Fruit fly (Drosophila melanogaster) whole organism, embryonic: ENCODE data around the gene CG1092.

Experiments
- Awh ChIP-seq: fragments of 200-800 bp; sonication (Bioruptor generic); IDR thresholded peaks from 2 replicates; pipeline ENCODE4, ENCODE4 v1.3.6; 2022; ENCODE audit warnings: missing biosample characterization, missing genetic modification characterization
- CG10274 ChIP-seq: fragments of 200-800 bp; sonication (Bioruptor generic); optimal IDR thresholded peaks from 3 replicates; lab custom pipeline; 2017; ENCODE audit warnings: missing biosample characterization, mild to moderate bottlenecking, missing genetic modification characterization
- CG10654 ChIP-seq: fragments of 200-800 bp; sonication (Bioruptor generic); optimal IDR thresholded peaks from 2 replicates; lab custom pipeline; 2016; ENCODE audit warnings: missing biosample characterization, missing genetic modification characterization
- CG11696 ChIP-seq: fragments of 200-800 bp; sonication (Bioruptor generic); IDR thresholded peaks from 2 replicates; pipeline ENCODE4 v1.3.6; 2022; ENCODE audit warnings: missing biosample characterization, missing genetic modification characterization
- CG12236 ChIP-seq: fragments of 200-800 bp; sonication (Bioruptor generic); optimal IDR thresholded peaks from 2 replicates; lab custom pipeline; 2016; ENCODE audit warnings: missing biosample characterization, missing genetic modification characterization
- CG16815 ChIP-seq: fragments of 200-800 bp; sonication (Bioruptor generic); optimal IDR thresholded peaks from 3 replicates; lab custom pipeline; 2017; ENCODE audit warnings: missing biosample characterization, mild to moderate bottlenecking, missing genetic modification characterization
- CG1792 ChIP-seq: fragments of 200-800 bp; sonication (Bioruptor generic); optimal IDR thresholded peaks from 2 replicates; lab custom pipeline; 2016; ENCODE audit warnings: missing biosample characterization, missing genetic modification characterization
- CG2712 ChIP-seq: fragments of 200-800 bp; optimal IDR thresholded peaks from 3 replicates; lab custom pipeline; 2019; ENCODE audit warnings: missing biosample characterization, mild to moderate bottlenecking, missing genetic modification characterization, moderate library complexity
- CG31388 ChIP-seq: fragments of 200-800 bp; sonication (Bioruptor generic); optimal IDR thresholded peaks from 2 replicates; lab custom pipeline; 2016; ENCODE audit warnings: missing biosample characterization, missing genetic modification characterization
- CG34422 ChIP-seq: fragments of 200-800 bp; sonication (Bioruptor generic); IDR thresholded peaks from 3 replicates; pipeline ENCODE4 v1.3.6; 2022; ENCODE audit warnings: missing biosample characterization, missing genetic modification characterization
- CG3726 ChIP-seq: fragments of 200-800 bp; sonication (Bioruptor generic); IDR thresholded peaks from 3 replicates; pipeline ENCODE4, ENCODE4 v1.3.6; 2022; ENCODE audit warnings: missing biosample characterization, missing genetic modification characterization
- CG3847 ChIP-seq: fragments of 200-800 bp; sonication (Bioruptor generic); IDR thresholded peaks from 2 replicates; pipeline ENCODE4 v1.3.6; 2022; ENCODE audit warnings: missing biosample characterization, missing genetic modification characterization
- CG4328 ChIP-seq: fragments of 200-800 bp; sonication (Bioruptor generic); optimal IDR thresholded peaks from 3 replicates; lab custom pipeline; 2017; ENCODE audit warnings: missing biosample characterization, missing genetic modification reagents, missing genetic modification characterization
- CG4424 ChIP-seq: fragments of 200-800 bp; sonication (Bioruptor generic); optimal IDR thresholded peaks from 3 replicates; lab custom pipeline; 2016; ENCODE audit warnings: missing biosample characterization, missing genetic modification characterization
- CG8290 ChIP-seq, 3 experiments: fragments of 200-800 bp; sonication (Bioruptor generic); optimal IDR thresholded peaks; 2 replicates each; lab custom pipeline; 2016 to 2019; ENCODE audit warnings: missing biosample characterization in 3 of 3, missing genetic modification characterization in 3 of 3, mild to moderate bottlenecking in 2 of 3, moderate library complexity in 1 of 3
- CG8388 ChIP-seq: fragments of 200-800 bp; sonication (Bioruptor generic); optimal IDR thresholded peaks from 2 replicates; lab custom pipeline; 2019; ENCODE audit warnings: missing biosample characterization, mild to moderate bottlenecking, missing genetic modification characterization, moderate library complexity
- Chrac-16 ChIP-seq: fragments of 200-800 bp; sonication (Bioruptor generic); optimal IDR thresholded peaks from 3 replicates; lab custom pipeline; 2016; ENCODE audit warnings: missing biosample characterization, missing genetic modification characterization
- D19A ChIP-seq: fragments of 200-800 bp; optimal IDR thresholded peaks from 3 replicates; lab custom pipeline; 2019; ENCODE audit warnings: missing biosample characterization, mild to moderate bottlenecking, missing genetic modification characterization, moderate library complexity
- D19B ChIP-seq: fragments of 200-800 bp; sonication (Bioruptor generic); optimal IDR thresholded peaks from 2 replicates; lab custom pipeline; 2017; ENCODE audit warnings: missing biosample characterization, mild to moderate bottlenecking, missing genetic modification characterization
- Deaf1 ChIP-seq: fragments of 200-800 bp; optimal IDR thresholded peaks from 3 replicates; lab custom pipeline; 2019; ENCODE audit warnings: missing biosample characterization, mild to moderate bottlenecking, missing genetic modification characterization, moderate library complexity
- Fer1 ChIP-seq: fragments of 200-800 bp; sonication (Bioruptor generic); optimal IDR thresholded peaks from 2 replicates; lab custom pipeline; 2017; ENCODE audit warnings: missing biosample characterization, mild to moderate bottlenecking, missing genetic modification characterization
- Gsc ChIP-seq: fragments of 200-800 bp; sonication (Bioruptor generic); IDR thresholded peaks from 2 replicates; pipeline ENCODE4 v1.3.6; 2022; ENCODE audit warnings: missing biosample characterization, missing genetic modification characterization
- H15 ChIP-seq: fragments of 200-800 bp; sonication (Bioruptor generic); IDR thresholded peaks from 3 replicates; pipeline ENCODE4 v1.3.6; 2022; ENCODE audit warnings: missing biosample characterization, missing genetic modification characterization
- Hand ChIP-seq: fragments of 200-800 bp; sonication (Bioruptor generic); optimal IDR thresholded peaks from 2 replicates; lab custom pipeline; 2017; ENCODE audit warnings: mild to moderate bottlenecking, missing biosample characterization, missing genetic modification reagents, missing genetic modification characterization
- HmgZ ChIP-seq: fragments of 200-800 bp; sonication (Bioruptor generic); optimal IDR thresholded peaks from 2 replicates; lab custom pipeline; 2018; ENCODE audit warnings: missing biosample characterization, mild to moderate bottlenecking, missing genetic modification characterization
- Max ChIP-seq: fragments of 200-800 bp; sonication (Bioruptor generic); optimal IDR thresholded peaks from 2 replicates; lab custom pipeline; 2016; ENCODE audit warnings: missing biosample characterization, mild to moderate bottlenecking, missing genetic modification characterization
- Meics ChIP-seq: fragments of 200-800 bp; sonication (Bioruptor generic); optimal IDR thresholded peaks from 2 replicates; lab custom pipeline; 2017; ENCODE audit warnings: missing biosample characterization, mild to moderate bottlenecking, missing genetic modification characterization
- Myb ChIP-seq: fragments of 200-800 bp; sonication (Bioruptor generic); optimal IDR thresholded peaks from 2 replicates; lab custom pipeline; 2016; ENCODE audit warnings: missing biosample characterization, missing genetic modification characterization
- Ptx1 ChIP-seq: fragments of 200-800 bp; sonication (Bioruptor generic); IDR thresholded peaks from 2 replicates; pipeline ENCODE4 v1.3.6; 2022; ENCODE audit warnings: missing biosample characterization, missing genetic modification characterization
- Sin3A ChIP-seq: fragments of >200 bp; optimal IDR thresholded peaks from 2 replicates; lab custom pipeline; 2018
- Trl ChIP-seq, 3 experiments: fragments of >200 bp in 2 of 3; fragments of 200-800 bp in 1 of 3; sonication (Bioruptor generic) in 1 of 3; optimal IDR thresholded peaks; 2 replicates in 1 of 3; 3 replicates in 2 of 3; lab custom pipeline; 2016 to 2017; ENCODE audit warnings: missing biosample characterization in 1 of 3, missing genetic modification characterization in 1 of 3
- Xbp1 ChIP-seq: fragments of 200-800 bp; sonication (Bioruptor generic); optimal IDR thresholded peaks from 3 replicates; lab custom pipeline; 2016; ENCODE audit warnings: missing biosample characterization, mild to moderate bottlenecking, missing genetic modification characterization
- aop ChIP-seq: fragments of 200-800 bp; sonication (Bioruptor generic); IDR thresholded peaks from 2 replicates; pipeline ENCODE4 v1.3.6; 2022; ENCODE audit warnings: missing biosample characterization, missing genetic modification characterization
- ara ChIP-seq: fragments of 200-800 bp; sonication (Bioruptor generic); IDR thresholded peaks from 2 replicates; pipeline ENCODE4 v1.3.6; 2022; ENCODE audit warnings: missing biosample characterization, missing genetic modification characterization
- ase ChIP-seq: fragments of 200-800 bp; sonication (Bioruptor generic); IDR thresholded peaks from 3 replicates; pipeline ENCODE4 v1.3.6; 2022; ENCODE audit warnings: missing biosample characterization, missing genetic modification characterization
- ci ChIP-seq: fragments of 200-800 bp; sonication (Bioruptor generic); IDR thresholded peaks from 3 replicates; pipeline ENCODE4 v1.3.6; 2022; ENCODE audit warnings: missing biosample characterization, missing genetic modification characterization
- crol ChIP-seq: fragments of 200-800 bp; sonication (Bioruptor generic); IDR thresholded peaks from 2 replicates; pipeline ENCODE4 v1.3.6; 2022; ENCODE audit warnings: missing biosample characterization, missing genetic modification characterization
- cwo ChIP-seq: fragments of 200-800 bp; sonication (Bioruptor generic); optimal IDR thresholded peaks from 3 replicates; lab custom pipeline; 2017; ENCODE audit warnings: missing biosample characterization, missing genetic modification characterization, mild to moderate bottlenecking, moderate library complexity, missing genetic modification reagents
- ewg ChIP-seq: fragments of 200-800 bp; sonication (Bioruptor generic); optimal IDR thresholded peaks from 3 replicates; lab custom pipeline; 2017; ENCODE audit warnings: mild to moderate bottlenecking, missing biosample characterization, missing genetic modification reagents, missing genetic modification characterization
- eyg ChIP-seq: fragments of 200-800 bp; sonication (Bioruptor generic); optimal IDR thresholded peaks from 3 replicates; lab custom pipeline; 2016; ENCODE audit warnings: missing biosample characterization, missing genetic modification characterization
- fd64A ChIP-seq: fragments of 200-800 bp; sonication (Bioruptor generic); optimal IDR thresholded peaks from 3 replicates; lab custom pipeline; 2018; ENCODE audit warnings: missing biosample characterization, mild to moderate bottlenecking, missing genetic modification characterization
- ham ChIP-seq: fragments of 200-800 bp; sonication (Bioruptor generic); IDR thresholded peaks from 2 replicates; pipeline ENCODE4 v1.3.6; 2022; ENCODE audit warnings: missing biosample characterization, missing genetic modification characterization
- jigr1 ChIP-seq: fragments of 200-800 bp; sonication (Bioruptor generic); IDR thresholded peaks from 3 replicates; pipeline ENCODE4 v1.3.6; 2022; ENCODE audit warnings: missing biosample characterization, missing genetic modification characterization
- lola ChIP-seq, 3 experiments: fragments of >200 bp in 2 of 3; fragments of 200-800 bp in 1 of 3; sonication (Bioruptor generic) in 1 of 3; optimal IDR thresholded peaks; 2 replicates each; lab custom pipeline; 2017 to 2019; ENCODE audit warnings: missing biosample characterization in 3 of 3, missing genetic modification characterization in 3 of 3, mild to moderate bottlenecking in 1 of 3, moderate library complexity in 1 of 3
- ssp ChIP-seq: fragments of 200-800 bp; sonication (Bioruptor generic); IDR thresholded peaks from 2 replicates; pipeline ENCODE4 v1.3.6; 2022; ENCODE audit warnings: missing biosample characterization, missing genetic modification characterization
- tll ChIP-seq, 2 experiments: fragments of 200-800 bp in 1 of 2; fragments of >200 bp in 1 of 2; sonication (Bioruptor generic) in 1 of 2; optimal IDR thresholded peaks; 2 replicates each; lab custom pipeline; 2017 to 2019; ENCODE audit warnings: missing biosample characterization in 2 of 2, missing genetic modification characterization in 2 of 2, mild to moderate bottlenecking in 1 of 2, moderate library complexity in 1 of 2
- tna ChIP-seq: fragments of 200-800 bp; sonication (Bioruptor generic); IDR thresholded peaks from 2 replicates; pipeline ENCODE4 v1.3.6; 2022; ENCODE audit warnings: missing biosample characterization, missing genetic modification characterization; ENCODE audit not compliant: partially characterized antibody
- toy ChIP-seq: fragments of 200-800 bp; sonication (Bioruptor generic); IDR thresholded peaks from 2 replicates; pipeline ENCODE4 v1.3.6; 2022; ENCODE audit warnings: missing biosample characterization, missing genetic modification characterization
- tx ChIP-seq: fragments of 200-800 bp; sonication (Bioruptor generic); optimal IDR thresholded peaks from 2 replicates; lab custom pipeline; 2016; ENCODE audit warnings: missing biosample characterization, missing genetic modification characterization
- wor ChIP-seq: fragments of 200-800 bp; sonication (Bioruptor generic); IDR thresholded peaks from 2 replicates; pipeline ENCODE4 v1.3.6; 2022; ENCODE audit warnings: missing biosample characterization, missing genetic modification characterization
- zen2 ChIP-seq: fragments of 200-800 bp; sonication (Bioruptor generic); IDR thresholded peaks from 3 replicates; pipeline ENCODE4 v1.3.6; 2022; ENCODE audit warnings: missing biosample characterization, missing genetic modification characterization; ENCODE audit not compliant: partially characterized antibody

Gene CG1092

DNA sequence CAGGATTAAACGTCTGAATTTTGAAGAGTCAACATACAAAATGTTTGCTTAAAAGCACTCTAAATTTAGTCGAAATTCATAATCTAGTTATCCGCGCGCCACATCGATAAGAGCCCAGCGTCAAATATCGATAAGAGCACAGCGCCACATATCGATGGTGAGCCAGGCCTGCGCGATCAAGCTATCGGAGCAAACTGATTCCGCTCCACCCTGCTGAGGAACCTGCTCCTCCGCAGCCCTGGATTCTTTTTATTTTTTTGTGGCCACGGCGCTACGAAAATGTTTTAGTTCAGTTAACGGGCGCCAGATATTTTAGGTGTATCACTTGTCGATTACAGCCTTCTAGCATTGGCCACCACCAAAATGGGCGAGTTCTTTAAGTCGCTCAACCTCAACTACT is 45.8 kb upstream of the CG1092 start (continued):
- TF ChIP-seq crol (GFP tag; lab: Robert Waterston, UW), result no peak
- TF ChIP-seq Chrac-16 (GFP tag; lab: Kevin White, UChicago), result no peak
- peak; percentile 22 for TF ChIP-seq CG1792 (GFP tag; lab: Kevin White, UChicago)
- no peak for TF ChIP-seq CG16815
- peak; percentile 60 for TF ChIP-seq CG2712
- TF ChIP-seq ssp, result peak; percentile 48; the same call in 1 of the 2 replicates
- no peak for TF ChIP-seq CG3726 (GFP tag; lab: Robert Waterston, UW)
- TF ChIP-seq eyg (GFP tag; lab: Kevin White, UChicago), result no peak
- no peak for TF ChIP-seq Trl (optimal IDR thresholded peaks at IDR 0.05; lab: Kevin White, UChicago)
- peak; percentile 43 for TF ChIP-seq Trl (GFP tag; optimal IDR thresholded peaks at IDR 0.05; lab: Kevin White, UChicago)
- peak; percentile 27 for TF ChIP-seq Fer1 (GFP tag; lab: Kevin White, UChicago)
- peak; percentile 74 for TF ChIP-seq HmgZ (tag; lab: Kevin White, UChicago)
- peak; percentile 97 for TF ChIP-seq zen2 (GFP tag; lab: Robert Waterston, UW)
- no peak for TF ChIP-seq ase (GFP tag; lab: Robert Waterston, UW)
- TF ChIP-seq tna (GFP tag; lab: Robert Waterston, UW), result peak; percentile 97
- TF ChIP-seq aop (GFP tag; lab: Robert Waterston, UW), result no peak
- no peak for TF ChIP-seq jigr1 (GFP tag; lab: Robert Waterston, UW)
- TF ChIP-seq toy (GFP tag; lab: Robert Waterston, UW), result no peak
- no peak for TF ChIP-seq CG4424 (GFP tag; lab: Kevin White, UChicago)
- TF ChIP-seq Sin3A, result peak; percentile 73
- no peak for TF ChIP-seq tll (GFP tag; optimal IDR thresholded peaks at IDR 0.05; lab: Kevin White, UChicago)
- TF ChIP-seq lola (GFP tag; optimal IDR thresholded peaks at IDR 0.05; lab: Kevin White, UChicago), result no peak
- TF ChIP-seq Myb (GFP tag; lab: Kevin White, UChicago), result peak; percentile 65
- TF ChIP-seq CG12236, result no peak
- peak; percentile 48; the same call in 2 of the 3 replicates for TF ChIP-seq ci (GFP tag; lab: Robert Waterston, UW)
- no peak for TF ChIP-seq CG4328 (GFP tag; lab: Kevin White, UChicago)
- peak; percentile 76 for TF ChIP-seq ewg (GFP tag; lab: Kevin White, UChicago)
- no peak for TF ChIP-seq Max
- TF ChIP-seq H15, result no peak; the same call in 2 of the 3 replicates
- no peak for TF ChIP-seq CG10274 (GFP tag; lab: Kevin White, UChicago)
- TF ChIP-seq Deaf1 (tag; lab: Kevin White, UChicago), result peak; percentile 33
- TF ChIP-seq CG34422 (GFP tag; lab: Robert Waterston, UW), result peak; percentile 56; the same call in 2 of the 3 replicates
- no peak for TF ChIP-seq fd64A (GFP tag; lab: Kevin White, UChicago)
- TF ChIP-seq CG10654 (GFP tag; lab: Kevin White, UChicago), result peak; percentile 8
- TF ChIP-seq Ptx1, result peak; percentile 45
- no peak for TF ChIP-seq ham (GFP tag; lab: Robert Waterston, UW)
- no peak for TF ChIP-seq Gsc
- peak; percentile 32 for TF ChIP-seq CG8290 (GFP tag; optimal IDR thresholded peaks at IDR 0.05; lab: Kevin White, UChicago)
- peak in 1 of 2 experiments; percentile 80 for TF ChIP-seq CG8290 (tag; optimal IDR thresholded peaks at IDR 0.05; lab: Kevin White, UChicago)
- TF ChIP-seq CG3847 (GFP tag; lab: Robert Waterston, UW), result peak; percentile 66
- no peak for TF ChIP-seq CG11696 (GFP tag; lab: Robert Waterston, UW)
- no peak for TF ChIP-seq CG31388 (GFP tag; lab: Kevin White, UChicago)
- TF ChIP-seq tx (GFP tag; lab: Kevin White, UChicago), result no peak
- TF ChIP-seq Xbp1 (GFP tag; lab: Kevin White, UChicago), result peak; percentile 55
- no peak for TF ChIP-seq wor (GFP tag; lab: Robert Waterston, UW)
- no peak for TF ChIP-seq D19B (GFP tag; lab: Kevin White, UChicago)
- no peak for TF ChIP-seq CG8388 (GFP tag; lab: Kevin White, UChicago)
- no peak for TF ChIP-seq Meics
- TF ChIP-seq cwo (GFP tag; lab: Kevin White, UChicago), result no peak
- no peak for TF ChIP-seq ara (GFP tag; lab: Robert Waterston, UW)
- TF ChIP-seq Awh (GFP tag; lab: Robert Waterston, UW), result no peak
- no peak for TF ChIP-seq D19A
- TF ChIP-seq Hand (GFP tag; lab: Kevin White, UChicago), result no peak
